Fruit fly (Drosophila melanogaster): ENCODE results near the gene CG9626.

DNA sequence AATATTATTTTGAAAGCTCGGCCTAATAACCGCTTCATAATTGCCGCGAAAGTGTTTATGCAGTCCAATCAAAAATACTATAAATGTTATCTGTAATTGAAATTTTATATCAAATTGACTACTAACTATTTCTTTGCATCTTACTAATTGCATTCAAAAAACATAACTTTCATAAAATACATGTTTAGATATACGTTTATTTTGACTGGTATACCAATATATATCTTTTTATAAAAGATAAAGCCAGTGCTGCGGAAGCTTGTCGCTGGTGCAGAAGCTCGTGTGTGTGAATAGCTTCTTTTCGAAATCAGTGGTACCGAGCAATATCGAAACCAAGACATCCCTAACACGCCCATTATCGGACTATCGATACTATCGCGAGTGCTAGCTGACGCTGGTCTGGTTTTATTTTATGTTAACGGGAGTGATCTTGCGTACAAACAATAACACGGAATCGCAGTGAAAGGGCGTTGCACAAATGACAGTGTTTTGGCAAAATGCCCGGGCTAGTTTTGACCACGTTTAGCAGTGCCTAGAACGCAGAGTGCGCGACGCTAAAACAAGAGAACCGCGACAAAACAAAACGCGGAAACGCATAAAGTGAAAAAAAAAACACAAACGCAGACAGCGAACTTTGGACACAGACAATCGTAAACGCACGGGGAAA is 48.8 kb upstream of the CG9626 start, which contains the start of gene Atg13:
- TF ChIP-seq usp (GFP tag; optimal IDR thresholded peaks at IDR 0.05) (no peak), CG8478 (optimal IDR thresholded peaks at IDR 0.05) (no peak), psq (optimal IDR thresholded peaks at IDR 0.05) (no peak)

Measured in whole organism.